Worm (Caenorhabditis elegans): Measurements from ENCODE around the gene ttr-41.

- TF ChIP-seq tra-4 (tag; optimal IDR thresholded peaks at IDR 0.05) (no peak), flt-1 (GFP tag; IDR thresholded peaks at IDR 0.05) (no peak), sea-1 (GFP tag; conservative IDR thresholded peaks at IDR 0.05) (no peak), hmg-4 (GFP tag; optimal IDR thresholded peaks at IDR 0.05) (no peak), tbx-37 (GFP tag; conservative IDR thresholded peaks at IDR 0.05) (no peak), hmbx-1 (tag; optimal IDR thresholded peaks at IDR 0.05) (no peak)
These were observed 1.5 kb downstream of the ttr-41 start, which contains the start of gene F10G7.10 for ce11 chrII:4726120-4726519.

Measured in whole organism, early embryonic.